Worm (Caenorhabditis elegans) whole organism, mixed stage, embryonic: ENCODE data around the gene F09B12.3.

ENCODE experiments used
- ces-1 ChIP-seq: fragments of 150-350 bp; optimal IDR thresholded peaks from 2 replicates; lab custom pipeline; 2014; ENCODE audit warnings: missing biosample characterization, missing genetic modification reagents, missing genetic modification characterization
- lin-32 ChIP-seq: fragments of 200-800 bp; sonication (Bioruptor generic); optimal IDR thresholded peaks from 2 replicates; lab custom pipeline; 2018; ENCODE audit warnings: mild to moderate bottlenecking, missing genetic modification characterization, missing compliant biosample characterization
- mep-1 ChIP-seq: fragments of 150-350 bp; optimal IDR thresholded peaks from 2 replicates; lab custom pipeline; 2017; ENCODE audit warnings: missing biosample characterization, missing genetic modification reagents, missing genetic modification characterization, inconsistent platforms
- nhr-237 ChIP-seq: fragments of 150-350 bp; optimal IDR thresholded peaks from 2 replicates; lab custom pipeline; 2014; ENCODE audit warnings: missing biosample characterization, missing genetic modification characterization
- nhr-28 ChIP-seq: fragments of 150-350 bp; optimal IDR thresholded peaks from 2 replicates; lab custom pipeline; 2014; ENCODE audit warnings: missing biosample characterization, missing genetic modification characterization
- snpc-4 ChIP-seq: fragments of 150-350 bp; optimal IDR thresholded peaks from 2 replicates; lab custom pipeline; 2014; ENCODE audit warnings: missing biosample characterization, missing genetic modification characterization
- sptf-1 ChIP-seq: sonication (generic microtip); optimal IDR thresholded peaks from 2 replicates; lab custom pipeline; 2017; ENCODE audit warnings: mild to moderate bottlenecking, missing genetic modification characterization, moderate library complexity, missing compliant biosample characterization
- unc-62 ChIP-seq: fragments of 150-350 bp; optimal IDR thresholded peaks from 2 replicates; lab custom pipeline; 2014; ENCODE audit warnings: missing biosample characterization, missing genetic modification reagents, missing genetic modification characterization
- ztf-11 ChIP-seq: fragments of 150-350 bp; optimal IDR thresholded peaks from 2 replicates; lab custom pipeline; 2014; ENCODE audit warnings: missing biosample characterization, missing genetic modification characterization

- TF ChIP-seq lin-32 (GFP tag; lab: Kevin White, UChicago) (no peak), nhr-28 (tag; lab: Kevin White, UChicago) (no peak), sptf-1 (tag; lab: Kevin White, UChicago) (no peak), ztf-11 (tag; lab: Kevin White, UChicago) (no peak), ces-1 (GFP tag; lab: Kevin White, UChicago) (no peak), mep-1 (no peak), nhr-237 (tag; lab: Kevin White, UChicago) (no peak), unc-62 (GFP tag; lab: Kevin White, UChicago) (no peak), snpc-4 (tag; lab: Kevin White, UChicago) (no peak)
These were observed at the start of gene F09B12.3 for ce11 chrX:15097763-15098162.
